Fruit fly (Drosophila melanogaster): ENCODE results near the gene CG5783.

CG5783 gene

DNA sequence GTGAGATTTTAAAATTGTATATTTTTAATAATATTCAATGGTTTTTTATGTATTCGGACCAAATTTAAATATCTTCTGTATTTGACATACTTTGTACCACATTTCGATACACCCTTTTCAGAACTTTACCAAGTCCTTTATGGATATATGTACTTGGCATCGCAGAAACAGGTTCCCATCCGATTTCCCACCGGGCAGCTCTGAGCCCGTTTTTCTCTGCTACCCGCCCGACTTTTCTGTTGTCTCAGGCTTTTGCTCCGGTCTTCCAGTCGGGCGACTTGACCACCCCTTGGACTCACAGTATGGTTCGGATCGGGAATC, 33.7 kb upstream of the CG5783 start (continued):
- TF ChIP-seq fkh (GFP tag; optimal IDR thresholded peaks at IDR 0.05) (no peak), CG4318 (GFP tag; optimal IDR thresholded peaks at IDR 0.05) (peak; percentile 24), CG7368 (GFP tag; optimal IDR thresholded peaks at IDR 0.05) (no peak), fd85E (GFP tag; optimal IDR thresholded peaks at IDR 0.05) (no peak), Hr4 (GFP tag; optimal IDR thresholded peaks at IDR 0.05) (peak; percentile 32), Sox102F (GFP tag; optimal IDR thresholded peaks at IDR 0.05) (peak; percentile 12), CG6163 (GFP tag; IDR thresholded peaks at IDR 0.05) (peak; percentile 51; the same call in 1 of the 3 replicates), Sox15 (GFP tag; optimal IDR thresholded peaks at IDR 0.05) (peak; percentile 21), Eip78C (GFP tag) (peak; percentile 92), CG34406 (GFP tag; optimal IDR thresholded peaks at IDR 0.05) (peak; percentile 19), CG10669 (GFP tag; optimal IDR thresholded peaks at IDR 0.05) (peak; percentile 57), CG6792 (GFP tag; optimal IDR thresholded peaks at IDR 0.05) (peak; percentile 19), salr (GFP tag; optimal IDR thresholded peaks at IDR 0.05) (peak in 1 of 2 experiments; percentile 42), CG3032 (tag; optimal IDR thresholded peaks at IDR 0.05) (peak; percentile 73), pdm3 (GFP tag; optimal IDR thresholded peaks at IDR 0.05) (no peak), dac (GFP tag; optimal IDR thresholded peaks at IDR 0.05) (peak; percentile 28)

DNA sequence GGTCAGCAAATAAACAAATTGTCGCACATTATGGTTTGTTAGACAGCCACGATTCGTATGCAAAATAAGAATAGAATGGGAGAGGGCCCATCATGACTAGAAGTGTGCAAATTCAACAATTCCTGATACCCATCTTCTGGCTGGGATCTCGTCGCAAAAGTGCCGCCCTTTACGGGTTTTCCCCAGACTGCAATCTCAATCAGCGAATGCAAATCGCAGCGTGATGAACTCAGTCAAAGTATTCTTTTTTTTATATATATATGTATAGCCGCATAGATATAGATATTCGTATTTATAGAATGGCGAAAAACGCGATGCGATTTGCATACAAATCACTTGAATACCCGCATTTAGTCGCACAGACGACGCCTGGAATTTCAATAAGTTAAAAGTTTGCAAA, 32.9 kb upstream of the CG5783 start:
- TF ChIP-seq svp (GFP tag): peak; percentile 84
- no peak for TF ChIP-seq vri (GFP tag; optimal IDR thresholded peaks at IDR 0.05)

DNA sequence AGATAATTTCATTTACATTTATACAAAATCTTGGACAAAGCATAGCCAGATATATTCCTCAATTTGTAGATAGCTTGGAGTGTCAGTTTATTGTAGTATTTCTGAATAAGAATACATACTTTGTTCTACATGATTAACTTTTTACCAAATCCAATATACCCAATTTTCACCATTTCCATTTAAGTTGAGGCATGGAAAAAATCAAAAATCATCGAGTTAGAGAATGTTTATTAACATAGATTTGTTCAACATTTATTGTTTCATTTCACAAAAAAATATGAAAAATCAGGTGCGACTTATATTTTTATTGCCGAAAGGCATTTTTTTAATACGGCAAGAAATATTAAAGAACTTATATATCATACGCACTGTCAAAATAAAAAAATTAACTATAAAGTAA, 30.2 kb upstream of the CG5783 start, which contains the start of gene Grl36b:
Gene Grl36b (minus strand): TSS at position 101 of the 400 bp plus-strand sequence.
- TF ChIP-seq dac (GFP tag; optimal IDR thresholded peaks at IDR 0.05) (no peak), CG8319 (GFP tag; optimal IDR thresholded peaks at IDR 0.05) (no peak), CG11902 (GFP tag; optimal IDR thresholded peaks at IDR 0.05) (no peak), CG1621 (tag; optimal IDR thresholded peaks at IDR 0.05) (no peak), CG7368 (GFP tag; optimal IDR thresholded peaks at IDR 0.05) (no peak), CG8119 (GFP tag; IDR thresholded peaks at IDR 0.05) (no peak), CG6854 (GFP tag; optimal IDR thresholded peaks at IDR 0.05) (no peak), CG6163 (GFP tag; IDR thresholded peaks at IDR 0.05) (no peak), eg (GFP tag; IDR thresholded peaks at IDR 0.05) (no peak), CG31627 (GFP tag; optimal IDR thresholded peaks at IDR 0.05) (no peak), Ets21C (GFP tag; optimal IDR thresholded peaks at IDR 0.05) (no peak), dsx (GFP tag; optimal IDR thresholded peaks at IDR 0.05; ENCODE audit: poor library complexity, severe bottlenecking) (no peak)

DNA sequence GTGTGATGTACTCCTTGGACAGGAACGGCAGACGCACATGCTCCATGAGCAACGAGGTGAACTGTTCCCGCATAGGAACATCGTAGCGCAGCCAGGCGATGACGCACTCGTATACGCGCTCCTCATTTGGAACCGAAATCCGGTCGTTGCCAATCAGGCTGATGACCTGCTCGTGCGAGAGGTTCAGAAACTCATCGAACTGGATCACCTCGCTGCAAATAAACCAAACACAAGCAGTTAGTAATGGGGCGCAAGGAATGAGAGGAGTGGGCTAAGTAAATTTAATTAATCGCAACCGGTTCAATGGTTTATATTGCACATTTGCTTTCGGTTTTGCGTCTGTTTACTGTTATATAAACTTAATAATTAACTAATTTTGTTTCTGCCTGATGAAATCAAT, 21.2 kb upstream of the CG5783 start:
- TF ChIP-seq vri (GFP tag; optimal IDR thresholded peaks at IDR 0.05): peak; percentile 40
- TF ChIP-seq Eip78C (GFP tag): peak; percentile 29
- TF ChIP-seq Sox102F (GFP tag; optimal IDR thresholded peaks at IDR 0.05): no peak
- TF ChIP-seq svp (GFP tag): peak; percentile 87
- TF ChIP-seq Eip93F (GFP tag; optimal IDR thresholded peaks at IDR 0.05): no peak

DNA sequence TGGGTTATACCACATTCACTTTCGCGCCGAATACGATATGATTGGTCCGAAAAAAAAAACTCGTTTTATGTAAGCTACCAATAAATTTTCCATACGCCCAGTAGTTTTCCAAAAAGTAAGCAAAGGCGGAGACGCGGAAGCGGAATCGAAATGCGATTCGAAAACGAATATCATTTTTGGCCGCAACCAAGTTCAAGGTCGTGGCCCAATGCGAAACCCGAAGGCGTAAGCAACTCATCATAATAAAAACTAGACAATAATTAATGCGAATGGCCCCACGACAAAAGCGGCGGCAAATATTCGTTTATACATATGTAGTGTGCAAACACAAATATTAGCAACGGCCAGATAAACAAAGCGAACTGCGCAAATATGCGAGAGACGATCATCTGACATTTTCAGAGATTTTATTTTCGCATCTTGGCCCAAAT, 19.4 kb upstream of the CG5783 start:
- TF ChIP-seq CG9139 (GFP tag; optimal IDR thresholded peaks at IDR 0.05): no peak
- TF ChIP-seq fkh (GFP tag; optimal IDR thresholded peaks at IDR 0.05): peak; percentile 95
- TF ChIP-seq Eip78C (GFP tag): peak; percentile 49
- no peak for TF ChIP-seq vri (GFP tag; optimal IDR thresholded peaks at IDR 0.05)

DNA sequence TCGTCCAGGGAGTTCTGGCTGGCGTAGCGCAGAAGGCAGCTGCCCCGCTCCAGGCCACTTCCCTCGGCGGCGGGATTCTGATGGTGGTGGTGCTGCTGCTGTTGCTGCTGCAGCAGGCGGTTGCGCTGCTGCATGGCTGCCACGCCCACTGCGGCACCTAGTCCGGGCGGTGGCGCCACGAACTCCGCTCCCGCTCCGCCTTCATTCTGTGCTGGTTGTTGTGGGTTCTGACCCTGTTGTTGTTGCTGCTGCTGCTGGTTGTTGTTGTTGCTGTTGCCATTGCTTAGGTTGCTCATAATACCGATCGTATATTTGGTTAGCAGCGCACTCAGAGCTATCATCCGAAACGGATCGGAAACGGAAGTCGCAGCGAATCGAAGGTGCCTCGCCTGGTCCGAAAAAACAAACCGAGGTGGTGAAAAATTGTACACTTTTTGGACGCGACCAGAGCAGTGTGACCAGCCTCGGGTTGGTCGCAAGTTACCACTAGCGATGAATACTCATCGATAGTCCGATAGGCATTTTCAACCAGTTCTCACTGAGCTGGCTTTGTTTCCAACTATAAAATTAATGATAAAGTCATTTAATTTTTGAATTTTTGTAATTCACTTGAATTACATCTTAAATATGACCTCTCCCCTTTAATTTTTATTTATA, 18.1 kb upstream of the CG5783 start, which contains the start of gene kel:
Gene kel (minus strand): TSS at position 493 of the 657 bp plus-strand sequence.
- TF ChIP-seq CG6276 (GFP tag; optimal IDR thresholded peaks at IDR 0.05) (no peak), esn (GFP tag; optimal IDR thresholded peaks at IDR 0.05) (peak; percentile 51), svp (GFP tag) (peak; percentile 70), CG16779 (tag; optimal IDR thresholded peaks at IDR 0.05) (peak; percentile 21), Sox102F (GFP tag; optimal IDR thresholded peaks at IDR 0.05) (no peak), OdsH (GFP tag; optimal IDR thresholded peaks at IDR 0.05) (no peak), ss (GFP tag; optimal IDR thresholded peaks at IDR 0.05) (no peak), CG11294 (GFP tag; IDR thresholded peaks at IDR 0.05) (no peak), Eip78C (GFP tag) (peak; percentile 59), Hr39 (GFP tag; optimal IDR thresholded peaks at IDR 0.05) (no peak), Met (GFP tag; optimal IDR thresholded peaks at IDR 0.05) (no peak), eg (GFP tag; IDR thresholded peaks at IDR 0.05) (no peak), CG6808 (GFP tag; optimal IDR thresholded peaks at IDR 0.05) (no peak), dsx (GFP tag; optimal IDR thresholded peaks at IDR 0.05; ENCODE audit: poor library complexity, severe bottlenecking) (no peak), CG8119 (GFP tag; IDR thresholded peaks at IDR 0.05) (peak; percentile 41; the same call in 1 of the 3 replicates), CG7368 (GFP tag; optimal IDR thresholded peaks at IDR 0.05) (no peak), CG8319 (GFP tag; optimal IDR thresholded peaks at IDR 0.05) (no peak), CG11902 (GFP tag; optimal IDR thresholded peaks at IDR 0.05) (no peak), CG3919 (GFP tag; optimal IDR thresholded peaks at IDR 0.05) (peak; percentile 58), Smox (GFP tag; optimal IDR thresholded peaks at IDR 0.05) (no peak), CG34406 (GFP tag; optimal IDR thresholded peaks at IDR 0.05) (no peak), fkh (GFP tag; optimal IDR thresholded peaks at IDR 0.05) (peak; percentile 14)
